Fruit fly (Drosophila melanogaster) whole organism, embryonic: ENCODE data around the gene Dok.

ENCODE experiments used
- ATbp ChIP-seq: fragments of 200-800 bp; sonication (Bioruptor generic); optimal IDR thresholded peaks from 2 replicates; lab custom pipeline; 2017; ENCODE audit warnings: missing biosample characterization, mild to moderate bottlenecking, missing genetic modification characterization, missing genetic modification reagents
- Ada2b ChIP-seq: fragments of 200-800 bp; sonication (Bioruptor generic); IDR thresholded peaks from 2 replicates; pipeline ENCODE4 v1.3.6; 2022; ENCODE audit warnings: missing biosample characterization, missing genetic modification characterization
- B-H2 ChIP-seq: fragments of 200-800 bp; sonication (Bioruptor generic); optimal IDR thresholded peaks from 2 replicates; lab custom pipeline; 2018; ENCODE audit warnings: missing biosample characterization, mild to moderate bottlenecking, missing genetic modification characterization
- CG11695 ChIP-seq: fragments of 200-800 bp; sonication (Bioruptor generic); IDR thresholded peaks from 3 replicates; pipeline ENCODE4 v1.3.6; 2022; ENCODE audit warnings: missing biosample characterization, missing genetic modification characterization
- CG13287 ChIP-seq: fragments of 200-800 bp; sonication (Bioruptor generic); IDR thresholded peaks from 2 replicates; pipeline ENCODE4 v1.3.6; 2022; ENCODE audit warnings: missing biosample characterization, missing genetic modification characterization; ENCODE audit not compliant: partially characterized antibody
- CG14441 ChIP-seq: fragments of 200-800 bp; sonication (Bioruptor generic); IDR thresholded peaks from 2 replicates; pipeline ENCODE4 v1.3.6; 2022; ENCODE audit warnings: missing biosample characterization, missing genetic modification characterization
- CG16815 ChIP-seq: fragments of 200-800 bp; sonication (Bioruptor generic); optimal IDR thresholded peaks from 3 replicates; lab custom pipeline; 2017; ENCODE audit warnings: missing biosample characterization, mild to moderate bottlenecking, missing genetic modification characterization
- CG16863 ChIP-seq: fragments of 200-800 bp; sonication (Bioruptor generic); optimal IDR thresholded peaks from 3 replicates; lab custom pipeline; 2016; ENCODE audit warnings: missing biosample characterization, missing genetic modification characterization
- CG2202 ChIP-seq: fragments of 200-800 bp; sonication (Bioruptor generic); optimal IDR thresholded peaks from 2 replicates; lab custom pipeline; 2018; ENCODE audit warnings: missing biosample characterization, mild to moderate bottlenecking, missing genetic modification characterization
- CG34224 ChIP-seq: fragments of 200-800 bp; sonication (Bioruptor generic); IDR thresholded peaks from 3 replicates; pipeline ENCODE4 v1.3.6; 2022; ENCODE audit warnings: missing biosample characterization, missing genetic modification characterization; ENCODE audit not compliant: partially characterized antibody
- CG3995 ChIP-seq: fragments of 200-800 bp; sonication (Bioruptor generic); optimal IDR thresholded peaks from 3 replicates; lab custom pipeline; 2016; ENCODE audit warnings: missing biosample characterization, missing genetic modification characterization
- CG4328 ChIP-seq: fragments of 200-800 bp; sonication (Bioruptor generic); optimal IDR thresholded peaks from 3 replicates; lab custom pipeline; 2017; ENCODE audit warnings: missing biosample characterization, missing genetic modification reagents, missing genetic modification characterization
- CG43689 ChIP-seq: fragments of 200-800 bp; sonication (Bioruptor generic); IDR thresholded peaks from 2 replicates; pipeline ENCODE4 v1.3.6; 2022; ENCODE audit warnings: missing biosample characterization, missing genetic modification characterization
- CG7271 ChIP-seq: fragments of 200-800 bp; sonication (Bioruptor generic); optimal IDR thresholded peaks from 2 replicates; lab custom pipeline; 2018; ENCODE audit warnings: missing biosample characterization, mild to moderate bottlenecking, missing genetic modification characterization, moderate library complexity
- CG7745 ChIP-seq: fragments of 200-800 bp; sonication (Bioruptor generic); optimal IDR thresholded peaks from 2 replicates; lab custom pipeline; 2018; ENCODE audit warnings: missing biosample characterization, mild to moderate bottlenecking, missing genetic modification characterization, moderate library complexity
- CG9215 ChIP-seq: fragments of 200-800 bp; sonication (Bioruptor generic); IDR thresholded peaks from 2 replicates; pipeline ENCODE4 v1.3.6; 2022; ENCODE audit warnings: missing biosample characterization, missing genetic modification characterization
- CG9437 ChIP-seq: fragments of 200-800 bp; sonication (Bioruptor generic); optimal IDR thresholded peaks from 2 replicates; lab custom pipeline; 2018; ENCODE audit warnings: missing biosample characterization, mild to moderate bottlenecking, missing genetic modification characterization
- CG9876 ChIP-seq: fragments of 200-800 bp; sonication (Bioruptor generic); optimal IDR thresholded peaks from 2 replicates; lab custom pipeline; 2016; ENCODE audit warnings: missing biosample characterization, missing genetic modification characterization
- CHES-1-like ChIP-seq: fragments of 200-800 bp; sonication (Bioruptor generic); optimal IDR thresholded peaks from 2 replicates; lab custom pipeline; 2016; ENCODE audit warnings: missing biosample characterization, missing genetic modification characterization
- Chrac-16 ChIP-seq: fragments of 200-800 bp; sonication (Bioruptor generic); optimal IDR thresholded peaks from 3 replicates; lab custom pipeline; 2016; ENCODE audit warnings: missing biosample characterization, missing genetic modification characterization
- D ChIP-seq, 2 experiments: fragments of 200-800 bp in 1 of 2; fragments of >200 bp in 1 of 2; sonication (Bioruptor generic) in 1 of 2; optimal IDR thresholded peaks; 2 replicates in 1 of 2; 3 replicates in 1 of 2; lab custom pipeline; 2017; ENCODE audit warnings: mild to moderate bottlenecking in 1 of 2, missing biosample characterization in 1 of 2, missing genetic modification characterization in 1 of 2, missing genetic modification reagents in 1 of 2
- E2f2 ChIP-seq: fragments of 200-800 bp; sonication (Bioruptor generic); IDR thresholded peaks from 2 replicates; pipeline ENCODE4 v1.3.6; 2022; ENCODE audit warnings: missing biosample characterization, missing genetic modification characterization
- H15 ChIP-seq: fragments of 200-800 bp; sonication (Bioruptor generic); IDR thresholded peaks from 3 replicates; pipeline ENCODE4 v1.3.6; 2022; ENCODE audit warnings: missing biosample characterization, missing genetic modification characterization
- HLH4C ChIP-seq: fragments of 200-800 bp; sonication (Bioruptor generic); IDR thresholded peaks from 3 replicates; pipeline ENCODE4 v1.3.6; 2022; ENCODE audit warnings: missing biosample characterization, missing genetic modification characterization; ENCODE audit not compliant: partially characterized antibody
- Meics ChIP-seq: fragments of 200-800 bp; sonication (Bioruptor generic); optimal IDR thresholded peaks from 2 replicates; lab custom pipeline; 2017; ENCODE audit warnings: missing biosample characterization, mild to moderate bottlenecking, missing genetic modification characterization
- NC2α ChIP-seq: fragments of 200-800 bp; sonication (Bioruptor generic); optimal IDR thresholded peaks from 2 replicates; lab custom pipeline; 2016; ENCODE audit warnings: missing biosample characterization, missing genetic modification characterization
- Rfx ChIP-seq: fragments of 200-800 bp; sonication (Bioruptor generic); IDR thresholded peaks from 2 replicates; pipeline ENCODE4 v1.3.6; 2022; ENCODE audit warnings: missing biosample characterization, missing genetic modification characterization
- Trl ChIP-seq, 3 experiments: fragments of >200 bp in 2 of 3; fragments of 200-800 bp in 1 of 3; sonication (Bioruptor generic) in 1 of 3; optimal IDR thresholded peaks; 2 replicates in 1 of 3; 3 replicates in 2 of 3; lab custom pipeline; 2016 to 2017; ENCODE audit warnings: missing biosample characterization in 1 of 3, missing genetic modification characterization in 1 of 3
- amos ChIP-seq: fragments of 200-800 bp; sonication (Bioruptor generic); IDR thresholded peaks from 2 replicates; pipeline ENCODE4 v1.3.6; 2022; ENCODE audit warnings: missing biosample characterization, missing genetic modification characterization; ENCODE audit not compliant: partially characterized antibody
- btn ChIP-seq: fragments of 200-800 bp; sonication (Bioruptor generic); optimal IDR thresholded peaks from 2 replicates; lab custom pipeline; 2016; ENCODE audit warnings: missing biosample characterization, missing genetic modification characterization
- croc ChIP-seq: fragments of 200-800 bp; sonication (Bioruptor generic); conservative IDR thresholded peaks from 3 replicates; pipeline ENCODE4 v1.3.6; 2022; ENCODE audit warnings: missing biosample characterization, missing genetic modification characterization
- fd102C ChIP-seq: fragments of 200-800 bp; sonication (Bioruptor generic); optimal IDR thresholded peaks from 2 replicates; lab custom pipeline; 2018; ENCODE audit warnings: missing biosample characterization, mild to moderate bottlenecking, missing genetic modification characterization, moderate library complexity
- fd64A ChIP-seq: fragments of 200-800 bp; sonication (Bioruptor generic); optimal IDR thresholded peaks from 3 replicates; lab custom pipeline; 2018; ENCODE audit warnings: missing biosample characterization, mild to moderate bottlenecking, missing genetic modification characterization
- gcm2 ChIP-seq: fragments of 200-800 bp; sonication (Bioruptor generic); optimal IDR thresholded peaks from 2 replicates; lab custom pipeline; 2016; ENCODE audit warnings: missing biosample characterization, missing genetic modification characterization
- hb ChIP-seq: fragments of 200-800 bp; sonication (Bioruptor generic); IDR thresholded peaks from 3 replicates; pipeline ENCODE4 v1.3.6; 2022; ENCODE audit warnings: missing biosample characterization, missing genetic modification characterization; ENCODE audit not compliant: partially characterized antibody
- jing ChIP-seq: fragments of 200-800 bp; sonication (Bioruptor generic); optimal IDR thresholded peaks from 2 replicates; lab custom pipeline; 2018; ENCODE audit warnings: missing biosample characterization, mild to moderate bottlenecking, missing genetic modification characterization
- kni ChIP-seq: fragments of 200-800 bp; sonication (Bioruptor generic); optimal IDR thresholded peaks from 3 replicates; lab custom pipeline; 2017; ENCODE audit warnings: mild to moderate bottlenecking, missing biosample characterization, missing genetic modification reagents, missing genetic modification characterization
- lilli ChIP-seq: fragments of 200-800 bp; sonication (Bioruptor generic); optimal IDR thresholded peaks from 3 replicates; lab custom pipeline; 2016; ENCODE audit warnings: missing biosample characterization, missing genetic modification characterization
- lmd ChIP-seq: fragments of 200-800 bp; sonication (Bioruptor generic); IDR thresholded peaks from 2 replicates; pipeline ENCODE4 v1.3.6; 2022; ENCODE audit warnings: missing biosample characterization, missing genetic modification characterization
- mld ChIP-seq: fragments of 200-800 bp; sonication (Bioruptor generic); IDR thresholded peaks from 3 replicates; pipeline ENCODE4 v1.3.6; 2022; ENCODE audit warnings: missing biosample characterization, missing genetic modification characterization; ENCODE audit not compliant: partially characterized antibody
- p53 ChIP-seq: fragments of 200-800 bp; sonication (Bioruptor generic); optimal IDR thresholded peaks from 2 replicates; lab custom pipeline; 2016; ENCODE audit warnings: missing biosample characterization, missing genetic modification characterization
- psq ChIP-seq: fragments of 200-800 bp; sonication (Bioruptor generic); optimal IDR thresholded peaks from 2 replicates; lab custom pipeline; 2017; ENCODE audit warnings: missing biosample characterization, missing genetic modification characterization
- row ChIP-seq: fragments of 200-800 bp; sonication (Bioruptor generic); IDR thresholded peaks from 3 replicates; pipeline ENCODE4 v1.3.6; 2022; ENCODE audit warnings: missing biosample characterization, missing genetic modification characterization
- slbo ChIP-seq: fragments of 200-800 bp; sonication (Bioruptor generic); IDR thresholded peaks from 2 replicates; pipeline ENCODE4 v1.3.6; 2022; ENCODE audit warnings: missing biosample characterization, missing genetic modification characterization
- tll ChIP-seq, 2 experiments: fragments of 200-800 bp in 1 of 2; fragments of >200 bp in 1 of 2; sonication (Bioruptor generic) in 1 of 2; optimal IDR thresholded peaks; 2 replicates each; lab custom pipeline; 2017 to 2019; ENCODE audit warnings: missing biosample characterization in 2 of 2, missing genetic modification characterization in 2 of 2, mild to moderate bottlenecking in 1 of 2, moderate library complexity in 1 of 2
- toy ChIP-seq: fragments of 200-800 bp; sonication (Bioruptor generic); IDR thresholded peaks from 2 replicates; pipeline ENCODE4 v1.3.6; 2022; ENCODE audit warnings: missing biosample characterization, missing genetic modification characterization
- ttk ChIP-seq: fragments of 200-800 bp; sonication (Bioruptor generic); IDR thresholded peaks from 2 replicates; pipeline ENCODE4 v2.1.2; 2022; ENCODE audit warnings: missing biosample characterization, missing genetic modification characterization

Dok gene

dm6 chrX:7306538-7307477, 17.2 kb upstream of the Dok start (continued):
- TF ChIP-seq fd102C (GFP tag; lab: Kevin White, UChicago) (peak; percentile 50), hb (GFP tag; lab: Robert Waterston, UW) (no peak), CG7745 (tag; lab: Kevin White, UChicago) (no peak), Trl (optimal IDR thresholded peaks at IDR 0.05; lab: Kevin White, UChicago) (peak; percentile 83 to 95), Trl (GFP tag; optimal IDR thresholded peaks at IDR 0.05; lab: Kevin White, UChicago) (peak; percentile 53), CG3995 (peak; percentile 18), CG13287 (GFP tag; lab: Robert Waterston, UW) (peak; percentile 29), fd64A (GFP tag; lab: Kevin White, UChicago) (peak; percentile 50), CG43689 (GFP tag; lab: Robert Waterston, UW) (peak; percentile 45; the same call in 1 of the 2 replicates), jing (GFP tag; lab: Kevin White, UChicago) (peak; percentile 81), CHES-1-like (GFP tag; lab: Kevin White, UChicago) (peak; percentile 58), CG34224 (GFP tag; lab: Robert Waterston, UW) (0 out of 3 replicates have a peak, but pooled peaks have one; percentile 33), toy (no peak), mld (GFP tag; lab: Robert Waterston, UW) (no peak), p53 (peak; percentile 8), btn (peak; percentile 46), lmd (GFP tag; lab: Robert Waterston, UW) (peak; percentile 92), Meics (GFP tag; lab: Kevin White, UChicago) (peak; percentile 96), CG9215 (peak; percentile 77), CG16815 (peak; percentile 95), slbo (GFP tag; lab: Robert Waterston, UW) (peak; percentile 73), NC2α (GFP tag; lab: Kevin White, UChicago) (peak; percentile 61), CG7271 (tag; lab: Kevin White, UChicago) (peak; percentile 53), row (GFP tag; lab: Robert Waterston, UW) (peak; percentile 76), E2f2 (no peak), ttk (GFP tag; lab: Robert Waterston, UW) (peak; percentile 65; the same call in 1 of the 2 replicates), croc (peak; percentile 86), B-H2 (GFP tag; lab: Kevin White, UChicago) (peak; percentile 62), amos (GFP tag; lab: Robert Waterston, UW) (no peak; the same call in 1 of the 2 replicates), lilli (GFP tag; lab: Kevin White, UChicago) (peak; percentile 68), D (optimal IDR thresholded peaks at IDR 0.05; lab: Kevin White, UChicago) (no peak), D (GFP tag; optimal IDR thresholded peaks at IDR 0.05; lab: Kevin White, UChicago) (peak; percentile 97), Ada2b (GFP tag; lab: Robert Waterston, UW) (peak; percentile 57), psq (GFP tag; lab: Kevin White, UChicago) (peak; percentile 19), CG9876 (GFP tag; lab: Kevin White, UChicago) (peak; percentile 69), tll (GFP tag; optimal IDR thresholded peaks at IDR 0.05; lab: Kevin White, UChicago) (no peak), Rfx (GFP tag; lab: Robert Waterston, UW) (peak; percentile 75), ATbp (GFP tag; lab: Kevin White, UChicago) (peak; percentile 91), CG14441 (GFP tag; lab: Robert Waterston, UW) (peak; percentile 67), Chrac-16 (peak; percentile 90), CG16863 (peak; percentile 84), CG11695 (GFP tag; lab: Robert Waterston, UW) (peak; percentile 85), gcm2 (GFP tag; lab: Kevin White, UChicago) (peak; percentile 46), HLH4C (GFP tag; lab: Robert Waterston, UW) (no peak), kni (GFP tag; lab: Kevin White, UChicago) (peak; percentile 90), H15 (GFP tag; lab: Robert Waterston, UW) (peak; percentile 72), CG4328 (GFP tag; lab: Kevin White, UChicago) (peak; percentile 91), CG2202 (peak; percentile 85), CG9437 (GFP tag; lab: Kevin White, UChicago) (peak; percentile 95)
